Fruit fly (Drosophila melanogaster): Measurements from ENCODE around the gene O-fut2.

Gene O-fut2

DNA sequence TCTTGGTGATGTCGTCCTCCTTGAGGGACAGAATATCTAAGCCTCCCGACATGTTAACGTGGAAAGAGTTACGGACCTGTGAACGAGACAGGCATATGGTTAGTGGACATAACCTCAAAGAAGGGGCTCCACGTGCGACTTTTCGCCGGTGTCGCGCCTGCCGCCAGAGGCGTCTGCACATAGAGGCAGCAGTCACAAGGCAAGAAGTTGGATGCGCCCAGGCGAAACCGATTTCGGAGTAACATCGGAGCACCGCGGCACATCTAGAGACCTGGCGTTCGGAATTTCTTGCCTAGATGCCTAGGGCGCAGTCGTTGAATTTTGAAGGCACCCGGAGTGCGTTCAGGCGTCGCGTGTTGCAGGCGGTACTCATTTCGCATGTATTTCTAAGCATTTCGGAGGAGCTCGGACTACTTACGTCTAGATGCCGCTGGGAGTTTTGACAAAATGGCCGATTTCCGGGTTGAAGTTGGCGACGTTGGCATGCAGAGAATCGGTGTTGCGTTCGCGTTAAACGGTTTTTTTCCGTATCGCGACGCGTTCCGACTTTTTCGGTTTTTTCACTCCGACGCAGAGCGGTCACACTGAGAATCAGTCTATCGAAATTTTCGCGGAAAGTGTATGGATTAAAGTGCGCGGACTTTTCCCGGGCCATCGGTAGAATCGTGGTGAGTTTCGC, 17.2 kb upstream of the O-fut2 start, which contains the start of the genes sta and inc (continued):
- TF ChIP-seq NfI (GFP tag; optimal IDR thresholded peaks at IDR 0.05) (peak; percentile 75), Atf3 (GFP tag; optimal IDR thresholded peaks at IDR 0.05) (no peak), pan (optimal IDR thresholded peaks at IDR 0.05) (no peak), pan (GFP tag; optimal IDR thresholded peaks at IDR 0.05 in 1 of 2, IDR thresholded peaks at IDR 0.05 in 1 of 2) (peak in 1 of 2 experiments; percentile 42), Adf1 (GFP tag; IDR thresholded peaks at IDR 0.05) (peak; percentile 53), sens (GFP tag) (peak; percentile 76), TFAM (GFP tag; optimal IDR thresholded peaks at IDR 0.05) (no peak), CG14667 (GFP tag; IDR thresholded peaks at IDR 0.05) (no peak), Max (GFP tag; optimal IDR thresholded peaks at IDR 0.05) (peak; percentile 61), ftz-f1 (GFP tag; optimal IDR thresholded peaks at IDR 0.05) (no peak), CG5180 (GFP tag; optimal IDR thresholded peaks at IDR 0.05) (peak; percentile 50), kni (GFP tag; optimal IDR thresholded peaks at IDR 0.05) (peak; percentile 64), Hand (GFP tag; optimal IDR thresholded peaks at IDR 0.05) (peak; percentile 80), CG6813 (GFP tag; optimal IDR thresholded peaks at IDR 0.05) (peak; percentile 86), CG7839 (tag; optimal IDR thresholded peaks at IDR 0.05) (peak; percentile 61), so (GFP tag; IDR thresholded peaks at IDR 0.05) (peak; percentile 68; the same call in 1 of the 3 replicates), Mes4 (GFP tag; optimal IDR thresholded peaks at IDR 0.05) (peak; percentile 81), cwo (GFP tag; optimal IDR thresholded peaks at IDR 0.05) (peak; percentile 42), Antp (GFP tag; optimal IDR thresholded peaks at IDR 0.05) (peak; percentile 31), tin (GFP tag; optimal IDR thresholded peaks at IDR 0.05) (peak; percentile 31), dm (GFP tag; optimal IDR thresholded peaks at IDR 0.05) (peak; percentile 90), ewg (GFP tag; optimal IDR thresholded peaks at IDR 0.05) (peak; percentile 72), C15 (GFP tag; IDR thresholded peaks at IDR 0.05) (0 out of 3 replicates have a peak, but pooled peaks have one; percentile 14), MESR4 (GFP tag; optimal IDR thresholded peaks at IDR 0.05) (peak; percentile 96), az2 (GFP tag; optimal IDR thresholded peaks at IDR 0.05) (no peak), Tbp (GFP tag; optimal IDR thresholded peaks at IDR 0.05) (no peak), nom (GFP tag; optimal IDR thresholded peaks at IDR 0.05) (peak; percentile 89), Elba2 (GFP tag; optimal IDR thresholded peaks at IDR 0.05) (no peak), CG11247 (GFP tag; IDR thresholded peaks at IDR 0.05) (peak; percentile 43), pb (GFP tag; optimal IDR thresholded peaks at IDR 0.05) (peak; percentile 53), Spps (tag; optimal IDR thresholded peaks at IDR 0.05) (no peak), CG17359 (tag; optimal IDR thresholded peaks at IDR 0.05) (peak; percentile 67), pum (GFP tag; optimal IDR thresholded peaks at IDR 0.05) (peak; percentile 5), CG8290 (GFP tag; optimal IDR thresholded peaks at IDR 0.05) (peak; percentile 34), CG8290 (tag; optimal IDR thresholded peaks at IDR 0.05) (peak in 1 of 2 experiments; percentile 91), Myb (GFP tag; optimal IDR thresholded peaks at IDR 0.05) (peak; percentile 78), crc (GFP tag; optimal IDR thresholded peaks at IDR 0.05) (no peak), CG18011 (GFP tag; optimal IDR thresholded peaks at IDR 0.05) (peak; percentile 38), CG15696 (tag; optimal IDR thresholded peaks at IDR 0.05) (no peak), CG7271 (tag; optimal IDR thresholded peaks at IDR 0.05) (peak; percentile 73), bsh (GFP tag; optimal IDR thresholded peaks at IDR 0.05) (peak in 1 of 2 experiments; percentile 49), abd-A (tag; optimal IDR thresholded peaks at IDR 0.05) (peak; percentile 55), tna (GFP tag; IDR thresholded peaks at IDR 0.05; ENCODE audit: partially characterized antibody) (no peak), Xbp1 (GFP tag; optimal IDR thresholded peaks at IDR 0.05) (peak; percentile 38), ems (GFP tag; optimal IDR thresholded peaks at IDR 0.05) (peak; percentile 45), CG3726 (GFP tag; IDR thresholded peaks at IDR 0.05) (no peak), Gug (GFP tag; IDR thresholded peaks at IDR 0.05) (peak; percentile 22; the same call in 1 of the 4 replicates), HLH54F (GFP tag; optimal IDR thresholded peaks at IDR 0.05) (peak; percentile 28), NC2α (GFP tag; optimal IDR thresholded peaks at IDR 0.05) (peak; percentile 17), dpn (GFP tag; optimal IDR thresholded peaks at IDR 0.05) (peak; percentile 12 to 67)
